Fruit fly (Drosophila melanogaster): Measurements from ENCODE around the gene CG17362.

- TF ChIP-seq pan (optimal IDR thresholded peaks at IDR 0.05) (no peak), psq (optimal IDR thresholded peaks at IDR 0.05) (no peak), usp (GFP tag; optimal IDR thresholded peaks at IDR 0.05) (no peak), Dll (optimal IDR thresholded peaks at IDR 0.05) (no peak), CG8478 (optimal IDR thresholded peaks at IDR 0.05) (no peak), EcR (GFP tag; optimal IDR thresholded peaks at IDR 0.05) (no peak)
These were observed 12.9 kb upstream of the CG17362 start, which contains the start of the genes CG13738 and Hsc70-1 for dm6 chr3L:13973377-13974111.

All from whole organism.